Fruit fly (Drosophila melanogaster) whole organism, adult: ENCODE measurements around the gene trh.

Experiments
- CG11617 ChIP-seq: fragments of 200-800 bp; sonication (Bioruptor generic); optimal IDR thresholded peaks from 2 replicates; lab custom pipeline; 2017; ENCODE audit warnings: mild to moderate bottlenecking, missing biosample characterization, missing genetic modification reagents, missing genetic modification characterization
- CG12768 ChIP-seq: fragments of 200-800 bp; sonication (Bioruptor generic); optimal IDR thresholded peaks from 2 replicates; lab custom pipeline; 2017; ENCODE audit warnings: missing biosample characterization, missing genetic modification characterization, mild to moderate bottlenecking, moderate library complexity, missing genetic modification reagents
- CG14711 ChIP-seq: fragments of 200-800 bp; sonication (Bioruptor generic); optimal IDR thresholded peaks from 2 replicates; lab custom pipeline; 2018; ENCODE audit warnings: missing biosample characterization, mild to moderate bottlenecking, missing genetic modification characterization, moderate library complexity
- CG1620 ChIP-seq: fragments of 200-800 bp; sonication (Bioruptor generic); optimal IDR thresholded peaks from 2 replicates; lab custom pipeline; 2016; ENCODE audit warnings: missing biosample characterization, missing genetic modification characterization
- CG33017 ChIP-seq: fragments of 200-800 bp; sonication (Bioruptor generic); optimal IDR thresholded peaks from 2 replicates; lab custom pipeline; 2018; ENCODE audit warnings: missing biosample characterization, mild to moderate bottlenecking, missing genetic modification characterization, moderate library complexity
- CG5204 ChIP-seq: fragments of 200-800 bp; sonication (Bioruptor generic); optimal IDR thresholded peaks from 2 replicates; lab custom pipeline; 2016; ENCODE audit warnings: missing biosample characterization, missing genetic modification characterization
- CG7045 ChIP-seq: fragments of 200-800 bp; sonication (Bioruptor generic); optimal IDR thresholded peaks from 2 replicates; lab custom pipeline; 2017; ENCODE audit warnings: missing biosample characterization, mild to moderate bottlenecking, missing genetic modification characterization
- CG7101 ChIP-seq: fragments of 200-800 bp; sonication (Bioruptor generic); optimal IDR thresholded peaks from 2 replicates; lab custom pipeline; 2018; ENCODE audit warnings: missing biosample characterization, mild to moderate bottlenecking, missing genetic modification characterization, moderate library complexity
- Clk ChIP-seq: fragments of 200-800 bp; sonication (Bioruptor generic); optimal IDR thresholded peaks from 2 replicates; lab custom pipeline; 2017; ENCODE audit warnings: missing biosample characterization, missing genetic modification characterization
- Crg-1 ChIP-seq: fragments of 200-800 bp; sonication (Bioruptor generic); optimal IDR thresholded peaks from 2 replicates; lab custom pipeline; 2016; ENCODE audit warnings: missing biosample characterization, missing genetic modification characterization
- Hr96 ChIP-seq: fragments of 200-800 bp; sonication (Bioruptor generic); optimal IDR thresholded peaks from 2 replicates; lab custom pipeline; 2016; ENCODE audit warnings: missing biosample characterization, missing genetic modification characterization
- Mnt ChIP-seq: fragments of 200-800 bp; sonication (Bioruptor generic); optimal IDR thresholded peaks from 2 replicates; lab custom pipeline; 2016; ENCODE audit warnings: missing biosample characterization, mild to moderate bottlenecking, missing genetic modification characterization
- bab1 ChIP-seq: fragments of 200-800 bp; sonication (Bioruptor generic); optimal IDR thresholded peaks from 3 replicates; lab custom pipeline; 2019; ENCODE audit warnings: missing biosample characterization, mild to moderate bottlenecking, missing genetic modification characterization, moderate library complexity
- cic ChIP-seq: fragments of 200-800 bp; sonication (Bioruptor generic); optimal IDR thresholded peaks from 2 replicates; lab custom pipeline; 2017; ENCODE audit warnings: missing biosample characterization, mild to moderate bottlenecking, missing genetic modification characterization, moderate library complexity
- cnc ChIP-seq, 2 experiments: fragments of >200 bp; optimal IDR thresholded peaks; 2 replicates each; lab custom pipeline; 2017
- kay ChIP-seq: fragments of 200-800 bp; sonication (Bioruptor generic); peaks from one replicate; lab custom pipeline; 2016; ENCODE audit warnings: missing biosample characterization, missing genetic modification characterization, borderline replicate concordance
- ovo ChIP-seq: fragments of 200-800 bp; sonication (Bioruptor generic); optimal IDR thresholded peaks from 2 replicates; lab custom pipeline; 2016; ENCODE audit warnings: missing biosample characterization, missing genetic modification characterization
- pad ChIP-seq: fragments of 200-800 bp; sonication (Bioruptor generic); optimal IDR thresholded peaks from 3 replicates; lab custom pipeline; 2017; ENCODE audit warnings: missing biosample characterization, missing genetic modification characterization, mild to moderate bottlenecking, moderate library complexity, missing genetic modification reagents
- tj ChIP-seq: fragments of 200-800 bp; sonication (Bioruptor generic); optimal IDR thresholded peaks from 3 replicates; lab custom pipeline; 2017; ENCODE audit warnings: missing biosample characterization, mild to moderate bottlenecking, missing genetic modification characterization, moderate library complexity
- toe ChIP-seq: fragments of 200-800 bp; sonication (Bioruptor generic); optimal IDR thresholded peaks from 2 replicates; lab custom pipeline; 2016; ENCODE audit warnings: missing biosample characterization, missing genetic modification characterization

The trh gene

DNA sequence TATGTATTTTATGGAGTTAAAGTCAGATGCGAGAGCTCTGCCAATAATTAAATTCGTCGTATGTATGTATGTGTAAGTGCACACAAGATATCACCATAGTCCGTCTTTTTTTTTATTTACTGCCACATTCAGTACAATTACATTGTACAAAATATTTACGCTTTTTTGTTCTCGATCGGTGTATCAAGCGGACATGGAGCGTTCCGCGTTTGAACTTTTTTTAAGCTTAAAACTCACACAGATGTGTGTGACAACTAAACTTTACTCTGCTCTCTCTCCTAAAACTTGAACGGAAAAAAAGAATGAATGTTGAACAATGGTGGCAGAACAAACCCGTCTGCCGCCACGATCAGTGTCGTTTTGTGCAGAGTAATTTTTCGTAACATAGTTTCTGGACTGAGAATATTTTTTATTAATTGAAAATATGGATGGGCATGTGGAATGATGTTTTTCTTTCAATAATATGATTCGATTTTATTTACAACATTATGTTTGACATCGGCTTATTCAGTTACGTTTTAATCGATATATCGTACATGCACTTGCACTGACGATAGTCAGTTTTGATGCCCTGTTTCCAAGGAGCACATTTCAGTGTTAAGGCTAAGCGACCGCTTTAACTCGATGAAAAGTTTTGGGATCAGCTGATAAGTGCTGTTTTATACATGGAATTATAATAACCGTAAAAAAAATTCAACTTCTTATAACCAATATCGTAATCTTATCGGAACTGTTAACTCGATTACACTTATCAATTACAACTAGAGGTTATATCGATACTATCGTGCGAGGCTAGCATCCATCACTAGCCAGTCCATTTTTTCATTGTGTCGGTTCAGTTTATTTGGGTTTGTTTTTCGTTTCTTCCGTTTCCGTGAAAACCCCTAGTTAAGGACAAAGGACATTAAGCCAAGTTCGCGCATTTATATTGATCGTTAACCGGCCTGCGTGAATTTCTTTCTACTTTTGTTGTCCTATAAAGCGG lies 45.5 kb downstream of the trh start, which contains the start of gene mth:
Gene mth (minus strand): TSS at position 302 of the 985 bp plus-strand sequence.
- TF ChIP-seq CG7101 (peak; percentile 29), CG1620 (GFP tag; lab: Kevin White, UChicago) (peak; percentile 70), kay (GFP tag; lab: Kevin White, UChicago) (peak; percentile 77), CG14711 (no peak), pad (GFP tag; lab: Kevin White, UChicago) (no peak), CG33017 (tag; lab: Kevin White, UChicago) (no peak), Crg-1 (GFP tag; lab: Kevin White, UChicago) (peak; percentile 37), ovo (GFP tag; lab: Kevin White, UChicago) (peak; percentile 31), bab1 (GFP tag; lab: Kevin White, UChicago) (peak; percentile 67), Clk (GFP tag; lab: Kevin White, UChicago) (peak; percentile 40), CG11617 (peak; percentile 62), CG5204 (GFP tag; lab: Kevin White, UChicago) (no peak), toe (peak; percentile 74), CG12768 (peak; percentile 1), tj (GFP tag; lab: Kevin White, UChicago) (peak; percentile 21), Hr96 (GFP tag; lab: Kevin White, UChicago) (peak; percentile 74), CG7045 (GFP tag; lab: Kevin White, UChicago) (no peak), Mnt (peak; percentile 19), cnc (optimal IDR thresholded peaks at IDR 0.05; lab: Kevin White, UChicago) (no peak), cic (GFP tag; lab: Kevin White, UChicago) (peak; percentile 39)

dm6 chr3L:343316-343715 lies 49.1 kb downstream of the trh start:
- no peak for TF ChIP-seq pad (GFP tag; lab: Kevin White, UChicago)
- no peak for TF ChIP-seq CG14711
- peak; percentile 88 for TF ChIP-seq kay (GFP tag; lab: Kevin White, UChicago)

- no peak for TF ChIP-seq kay (GFP tag; lab: Kevin White, UChicago)
- peak; percentile 83 for TF ChIP-seq bab1 (GFP tag; lab: Kevin White, UChicago)
- TF ChIP-seq CG1620 (GFP tag; lab: Kevin White, UChicago): no peak
- TF ChIP-seq CG7101: no peak
- TF ChIP-seq CG12768: no peak
These were observed 49.6 kb downstream of the trh start, which contains the start of gene mthl10 for dm6 chr3L:342839-343238. TSS of gene mthl10 (minus strand) at chr3L:342915.

- TF ChIP-seq CG12768 (no peak), CG33017 (tag; lab: Kevin White, UChicago) (no peak), CG1620 (GFP tag; lab: Kevin White, UChicago) (no peak), bab1 (GFP tag; lab: Kevin White, UChicago) (peak; percentile 25), Mnt (peak; percentile 0), CG11617 (no peak), tj (GFP tag; lab: Kevin White, UChicago) (peak; percentile 86), cic (GFP tag; lab: Kevin White, UChicago) (peak; percentile 26), ovo (GFP tag; lab: Kevin White, UChicago) (no peak)
These were observed 51.2 kb downstream of the trh start for dm6 chr3L:341052-341852.

DNA sequence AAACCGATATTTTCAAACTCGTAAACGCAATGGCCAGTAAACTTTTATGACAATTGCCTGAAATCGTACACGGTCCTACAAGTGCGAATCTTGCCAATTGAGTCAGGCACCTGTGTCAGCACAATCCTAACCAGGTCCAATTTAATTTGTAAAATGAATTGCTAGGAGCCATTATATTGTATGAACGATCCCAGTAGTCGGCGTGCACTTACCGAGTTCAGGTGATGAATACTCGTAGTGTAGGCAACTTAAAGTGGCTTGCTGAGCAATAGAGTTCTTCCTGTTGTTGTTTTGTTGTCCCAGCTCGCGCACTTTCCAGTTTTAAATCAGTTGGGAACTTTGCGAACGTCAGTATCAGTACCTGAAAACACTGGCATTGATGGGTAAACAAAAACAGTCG lies 51.9 kb downstream of the trh start:
- peak; percentile 90 for TF ChIP-seq tj (GFP tag; lab: Kevin White, UChicago)
- peak; percentile 24 for TF ChIP-seq cic (GFP tag; lab: Kevin White, UChicago)
- TF ChIP-seq CG14711: no peak
- no peak for TF ChIP-seq CG11617

DNA sequence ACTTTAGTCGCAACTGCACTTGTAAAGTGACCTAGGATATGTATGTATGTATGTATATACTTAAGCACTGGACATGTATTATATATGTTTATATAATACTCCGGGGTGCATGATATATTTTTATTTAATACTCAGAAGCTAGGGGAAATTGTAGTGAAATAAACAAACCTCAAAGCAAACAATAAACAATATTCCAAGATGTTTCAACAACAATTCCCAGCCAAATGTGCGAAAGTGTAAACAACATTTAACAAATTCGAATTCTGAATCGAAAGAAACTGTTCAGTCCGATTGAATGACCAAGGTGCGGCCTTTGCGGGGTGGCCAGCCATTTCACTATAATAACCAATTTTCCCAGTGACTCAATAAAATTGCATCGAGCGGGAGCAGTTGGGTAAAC lies 52.3 kb downstream of the trh start:
- TF ChIP-seq kay (GFP tag; lab: Kevin White, UChicago) (peak; percentile 94), bab1 (GFP tag; lab: Kevin White, UChicago) (no peak)

DNA sequence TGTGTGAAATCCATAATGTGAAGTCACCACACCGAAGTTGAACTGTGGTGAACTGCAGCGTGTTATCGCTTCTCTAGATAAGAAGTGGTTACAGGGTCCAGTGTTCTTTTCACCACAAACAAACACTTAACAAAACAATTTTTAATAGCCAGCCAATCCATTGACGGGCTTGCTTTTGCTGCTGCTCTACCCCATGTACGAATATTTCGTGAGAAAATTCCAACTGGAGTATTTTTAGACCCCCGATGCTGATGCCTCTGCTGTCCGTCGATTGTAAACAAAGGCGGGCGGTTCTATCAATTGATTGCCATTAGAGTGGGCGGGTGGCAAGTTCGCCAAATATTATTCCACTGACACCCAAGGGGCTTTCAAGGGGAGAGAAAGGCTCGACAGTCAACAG lies 53.4 kb downstream of the trh start:
- no peak for TF ChIP-seq CG7045 (GFP tag; lab: Kevin White, UChicago)
- no peak for TF ChIP-seq CG14711
- TF ChIP-seq CG12768: no peak
- no peak for TF ChIP-seq cnc (optimal IDR thresholded peaks at IDR 0.05; lab: Kevin White, UChicago)
